Fruit fly (Drosophila melanogaster) whole organism, embryonic: Measurements from ENCODE around the gene Pfdn2.

Source experiments
- Asciz ChIP-seq: fragments of 200-800 bp; sonication (Bioruptor generic); optimal IDR thresholded peaks from 2 replicates; lab custom pipeline; 2017; ENCODE audit warnings: missing biosample characterization, mild to moderate bottlenecking, missing genetic modification characterization, missing genetic modification reagents
- CG10147 ChIP-seq: fragments of 200-800 bp; sonication (Bioruptor generic); optimal IDR thresholded peaks from 2 replicates; lab custom pipeline; 2019; ENCODE audit warnings: missing biosample characterization, mild to moderate bottlenecking, missing genetic modification characterization, moderate library complexity
- CG10267 ChIP-seq: fragments of 200-800 bp; sonication (Bioruptor generic); optimal IDR thresholded peaks from 2 replicates; lab custom pipeline; 2018; ENCODE audit warnings: missing biosample characterization, mild to moderate bottlenecking, missing genetic modification characterization, moderate library complexity
- CG10543 ChIP-seq: fragments of 200-800 bp; sonication (Bioruptor generic); optimal IDR thresholded peaks from 3 replicates; lab custom pipeline; 2017; ENCODE audit warnings: missing biosample characterization, mild to moderate bottlenecking, missing genetic modification characterization, moderate library complexity
- CG11723 ChIP-seq: fragments of 200-800 bp; sonication (Bioruptor generic); optimal IDR thresholded peaks from 2 replicates; lab custom pipeline; 2017; ENCODE audit warnings: missing biosample characterization, mild to moderate bottlenecking, missing genetic modification characterization
- CG12219 ChIP-seq: fragments of 200-800 bp; sonication (Bioruptor generic); optimal IDR thresholded peaks from 3 replicates; lab custom pipeline; 2018; ENCODE audit warnings: missing biosample characterization, mild to moderate bottlenecking, missing genetic modification characterization
- CG12659 ChIP-seq: fragments of 200-800 bp; sonication (Bioruptor generic); optimal IDR thresholded peaks from 3 replicates; lab custom pipeline; 2017; ENCODE audit warnings: mild to moderate bottlenecking, missing biosample characterization, missing genetic modification reagents, missing genetic modification characterization
- CG13296 ChIP-seq: fragments of 200-800 bp; sonication (Bioruptor generic); optimal IDR thresholded peaks from 3 replicates; lab custom pipeline; 2018; ENCODE audit warnings: missing biosample characterization, mild to moderate bottlenecking, missing genetic modification characterization
- CG1602 ChIP-seq: fragments of 200-800 bp; sonication (Bioruptor generic); optimal IDR thresholded peaks from 3 replicates; lab custom pipeline; 2016; ENCODE audit warnings: missing biosample characterization, missing genetic modification characterization
- CG2129 ChIP-seq: fragments of 200-800 bp; sonication (Bioruptor generic); IDR thresholded peaks from 2 replicates; pipeline ENCODE4 v1.3.6; 2022; ENCODE audit warnings: missing biosample characterization, missing genetic modification characterization; ENCODE audit not compliant: partially characterized antibody
- CG2889 ChIP-seq: fragments of 200-800 bp; sonication (Bioruptor generic); IDR thresholded peaks from 3 replicates; pipeline ENCODE4 v1.3.6; 2022; ENCODE audit warnings: missing biosample characterization, missing genetic modification characterization
- CG3281 ChIP-seq: fragments of 200-800 bp; sonication (Bioruptor generic); optimal IDR thresholded peaks from 3 replicates; lab custom pipeline; 2017; ENCODE audit warnings: missing biosample characterization, mild to moderate bottlenecking, missing genetic modification characterization
- CG4854 ChIP-seq: fragments of 200-800 bp; sonication (Bioruptor generic); optimal IDR thresholded peaks from 2 replicates; lab custom pipeline; 2016; ENCODE audit warnings: missing biosample characterization, missing genetic modification characterization, inconsistent platforms
- CG5180 ChIP-seq: fragments of 200-800 bp; sonication (Bioruptor generic); optimal IDR thresholded peaks from 3 replicates; lab custom pipeline; 2017; ENCODE audit warnings: missing biosample characterization, missing genetic modification characterization, mild to moderate bottlenecking, moderate library complexity, missing genetic modification reagents
- CG6175 ChIP-seq: fragments of 200-800 bp; sonication (Bioruptor generic); IDR thresholded peaks from 3 replicates; pipeline ENCODE4 v1.3.6; 2022; ENCODE audit warnings: missing biosample characterization, missing genetic modification characterization
- CG6683 ChIP-seq: fragments of 200-800 bp; sonication (Bioruptor generic); optimal IDR thresholded peaks from 2 replicates; lab custom pipeline; 2017; ENCODE audit warnings: missing biosample characterization, mild to moderate bottlenecking, missing genetic modification characterization, missing genetic modification reagents
- CG6813 ChIP-seq: fragments of 200-800 bp; sonication (Bioruptor generic); optimal IDR thresholded peaks from 2 replicates; lab custom pipeline; 2017; ENCODE audit warnings: missing biosample characterization, missing genetic modification characterization, mild to moderate bottlenecking, moderate library complexity, missing genetic modification reagents
- CG8281 ChIP-seq: fragments of 200-800 bp; sonication (Bioruptor generic); optimal IDR thresholded peaks from 2 replicates; lab custom pipeline; 2018; ENCODE audit warnings: missing biosample characterization, mild to moderate bottlenecking, missing genetic modification characterization, moderate library complexity
- CG8388 ChIP-seq: fragments of 200-800 bp; sonication (Bioruptor generic); optimal IDR thresholded peaks from 2 replicates; lab custom pipeline; 2019; ENCODE audit warnings: missing biosample characterization, mild to moderate bottlenecking, missing genetic modification characterization, moderate library complexity
- CoRest ChIP-seq: fragments of 200-800 bp; sonication (Bioruptor generic); optimal IDR thresholded peaks from 3 replicates; lab custom pipeline; 2018; ENCODE audit warnings: missing biosample characterization, mild to moderate bottlenecking, missing genetic modification characterization, moderate library complexity
- D19A ChIP-seq: fragments of 200-800 bp; optimal IDR thresholded peaks from 3 replicates; lab custom pipeline; 2019; ENCODE audit warnings: missing biosample characterization, mild to moderate bottlenecking, missing genetic modification characterization, moderate library complexity
- Dbx ChIP-seq: fragments of 200-800 bp; sonication (Bioruptor generic); IDR thresholded peaks from 3 replicates; pipeline ENCODE4 v1.3.6; 2022; ENCODE audit warnings: missing biosample characterization, missing genetic modification characterization
- Deaf1 ChIP-seq: fragments of 200-800 bp; optimal IDR thresholded peaks from 3 replicates; lab custom pipeline; 2019; ENCODE audit warnings: missing biosample characterization, mild to moderate bottlenecking, missing genetic modification characterization, moderate library complexity
- H2.0 ChIP-seq: fragments of 200-800 bp; sonication (Bioruptor generic); IDR thresholded peaks from 2 replicates; pipeline ENCODE4 v1.3.6; 2022; ENCODE audit warnings: missing biosample characterization, missing genetic modification characterization
- HHEX ChIP-seq: fragments of 200-800 bp; sonication (Bioruptor generic); optimal IDR thresholded peaks from 3 replicates; lab custom pipeline; 2017; ENCODE audit warnings: missing biosample characterization, mild to moderate bottlenecking, missing genetic modification characterization, missing genetic modification reagents
- HLH4C ChIP-seq: fragments of 200-800 bp; sonication (Bioruptor generic); IDR thresholded peaks from 3 replicates; pipeline ENCODE4 v1.3.6; 2022; ENCODE audit warnings: missing biosample characterization, missing genetic modification characterization; ENCODE audit not compliant: partially characterized antibody
- MBD-R2 ChIP-seq: fragments of 200-800 bp; sonication (Bioruptor generic); IDR thresholded peaks from 2 replicates; pipeline ENCODE4 v1.3.6; 2022; ENCODE audit warnings: missing biosample characterization, missing genetic modification characterization
- Meics ChIP-seq: fragments of 200-800 bp; sonication (Bioruptor generic); optimal IDR thresholded peaks from 2 replicates; lab custom pipeline; 2017; ENCODE audit warnings: missing biosample characterization, mild to moderate bottlenecking, missing genetic modification characterization
- Myb ChIP-seq: fragments of 200-800 bp; sonication (Bioruptor generic); optimal IDR thresholded peaks from 2 replicates; lab custom pipeline; 2016; ENCODE audit warnings: missing biosample characterization, missing genetic modification characterization
- Ptx1 ChIP-seq: fragments of 200-800 bp; sonication (Bioruptor generic); IDR thresholded peaks from 2 replicates; pipeline ENCODE4 v1.3.6; 2022; ENCODE audit warnings: missing biosample characterization, missing genetic modification characterization
- Sox100B ChIP-seq: fragments of 200-800 bp; sonication (Bioruptor generic); optimal IDR thresholded peaks from 3 replicates; lab custom pipeline; 2018; ENCODE audit warnings: missing biosample characterization, mild to moderate bottlenecking, missing genetic modification characterization
- Sry-β ChIP-seq: fragments of 200-800 bp; sonication (Bioruptor generic); optimal IDR thresholded peaks from 2 replicates; lab custom pipeline; 2018; ENCODE audit warnings: missing biosample characterization, mild to moderate bottlenecking, missing genetic modification characterization, moderate library complexity
- Tbp ChIP-seq: fragments of >200 bp; optimal IDR thresholded peaks from 2 replicates; lab custom pipeline; 2018; ENCODE audit warnings: missing biosample characterization, missing genetic modification characterization
- abd-A ChIP-seq: fragments of 200-800 bp; sonication (Bioruptor generic); optimal IDR thresholded peaks from 3 replicates; lab custom pipeline; 2019; ENCODE audit warnings: missing biosample characterization, mild to moderate bottlenecking, missing genetic modification characterization, moderate library complexity
- bab2 ChIP-seq: fragments of 200-800 bp; sonication (Bioruptor generic); optimal IDR thresholded peaks from 2 replicates; lab custom pipeline; 2016; ENCODE audit warnings: missing biosample characterization, missing genetic modification characterization
- bcd ChIP-seq: fragments of 200-800 bp; sonication (Bioruptor generic); optimal IDR thresholded peaks from 2 replicates; lab custom pipeline; 2017; ENCODE audit warnings: missing biosample characterization, mild to moderate bottlenecking, missing genetic modification characterization
- chm ChIP-seq: fragments of 200-800 bp; sonication (Bioruptor generic); IDR thresholded peaks from 2 replicates; pipeline ENCODE4 v1.3.6; 2022; ENCODE audit warnings: missing biosample characterization, missing genetic modification characterization
- ci ChIP-seq: fragments of 200-800 bp; sonication (Bioruptor generic); IDR thresholded peaks from 3 replicates; pipeline ENCODE4 v1.3.6; 2022; ENCODE audit warnings: missing biosample characterization, missing genetic modification characterization
- cwo ChIP-seq: fragments of 200-800 bp; sonication (Bioruptor generic); optimal IDR thresholded peaks from 3 replicates; lab custom pipeline; 2017; ENCODE audit warnings: missing biosample characterization, missing genetic modification characterization, mild to moderate bottlenecking, moderate library complexity, missing genetic modification reagents
- emc ChIP-seq: fragments of 200-800 bp; sonication (Bioruptor generic); optimal IDR thresholded peaks from 2 replicates; lab custom pipeline; 2016; ENCODE audit warnings: missing biosample characterization, missing genetic modification characterization
- en ChIP-seq: fragments of 200-800 bp; sonication (Bioruptor generic); optimal IDR thresholded peaks from 2 replicates; lab custom pipeline; 2016; ENCODE audit warnings: missing biosample characterization, missing genetic modification characterization
- gfzf ChIP-seq: fragments of 200-800 bp; sonication (Bioruptor generic); optimal IDR thresholded peaks from 2 replicates; lab custom pipeline; 2016; ENCODE audit warnings: missing biosample characterization, mild to moderate bottlenecking, missing genetic modification characterization, moderate library complexity
- ind ChIP-seq: fragments of 200-800 bp; sonication (Bioruptor generic); optimal IDR thresholded peaks from 3 replicates; lab custom pipeline; 2016; ENCODE audit warnings: missing biosample characterization, missing genetic modification characterization
- ken ChIP-seq: fragments of 200-800 bp; sonication (Bioruptor generic); IDR thresholded peaks from 3 replicates; pipeline ENCODE4 v1.3.6; 2022; ENCODE audit warnings: missing biosample characterization, missing genetic modification characterization
- org-1 ChIP-seq: fragments of 200-800 bp; sonication (Bioruptor generic); optimal IDR thresholded peaks from 2 replicates; lab custom pipeline; 2017; ENCODE audit warnings: missing biosample characterization, missing genetic modification characterization
- seq ChIP-seq: fragments of 200-800 bp; sonication (Bioruptor generic); IDR thresholded peaks from 2 replicates; pipeline ENCODE4 v1.3.6; 2022; ENCODE audit warnings: missing biosample characterization, missing genetic modification characterization
- sr ChIP-seq: fragments of 200-800 bp; sonication (Bioruptor generic); IDR thresholded peaks from 3 replicates; pipeline ENCODE4 v1.3.6; 2022; ENCODE audit warnings: missing biosample characterization, missing genetic modification characterization
- tgo ChIP-seq: fragments of 200-800 bp; sonication (Bioruptor generic); IDR thresholded peaks from 3 replicates; pipeline ENCODE4 v1.3.6; 2022; ENCODE audit warnings: missing biosample characterization, missing genetic modification characterization
- trem ChIP-seq: fragments of 200-800 bp; optimal IDR thresholded peaks from 3 replicates; lab custom pipeline; 2019; ENCODE audit warnings: missing biosample characterization, mild to moderate bottlenecking, missing genetic modification characterization, moderate library complexity
- usp ChIP-seq: fragments of >200 bp; optimal IDR thresholded peaks from 2 replicates; lab custom pipeline; 2017; ENCODE audit warnings: missing biosample characterization, missing genetic modification characterization
- zfh2 ChIP-seq: fragments of 200-800 bp; sonication (Bioruptor generic); optimal IDR thresholded peaks from 2 replicates; lab custom pipeline; 2016; ENCODE audit warnings: missing biosample characterization, missing genetic modification characterization

The Pfdn2 gene

DNA sequence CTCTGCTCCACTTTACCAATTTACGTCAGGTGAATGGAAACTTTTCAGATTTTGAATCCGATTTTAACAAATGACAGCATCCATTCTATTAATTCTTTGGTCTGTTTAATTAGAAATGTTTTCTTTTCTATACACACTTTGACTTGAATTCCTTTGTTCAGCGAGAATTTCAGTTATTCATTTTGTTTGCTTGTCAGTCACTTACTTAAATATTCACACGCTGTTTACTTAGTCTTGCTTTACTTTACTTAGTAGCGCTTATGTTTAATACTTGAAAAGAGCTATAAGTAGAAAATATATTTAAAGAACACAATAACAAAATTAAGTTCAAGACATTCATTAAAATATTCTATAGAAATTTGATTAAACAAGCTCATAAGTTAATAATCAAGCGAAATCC, 33.2 kb upstream of the Pfdn2 start, which contains the start of gene CG32073:
CG32073 (minus strand) TSS at position 151 of the 400 bp plus-strand sequence.
- TF ChIP-seq CoRest (tag; lab: Kevin White, UChicago), result no peak
- no peak for TF ChIP-seq Ptx1
- TF ChIP-seq ken (GFP tag; lab: Robert Waterston, UW), result no peak
- peak; percentile 66 for TF ChIP-seq Sox100B (GFP tag; lab: Kevin White, UChicago)
- no peak for TF ChIP-seq CG8281 (tag; lab: Kevin White, UChicago)
- TF ChIP-seq seq (GFP tag; lab: Robert Waterston, UW), result no peak
- TF ChIP-seq org-1 (GFP tag; lab: Kevin White, UChicago), result peak; percentile 1
- no peak for TF ChIP-seq trem (tag; lab: Kevin White, UChicago)
- no peak for TF ChIP-seq CG11723 (GFP tag; lab: Kevin White, UChicago)
- no peak for TF ChIP-seq CG8388 (GFP tag; lab: Kevin White, UChicago)
- TF ChIP-seq CG6683 (GFP tag; lab: Kevin White, UChicago), result peak; percentile 40
- TF ChIP-seq CG10147 (GFP tag; lab: Kevin White, UChicago), result no peak
- TF ChIP-seq D19A (tag; lab: Kevin White, UChicago), result peak; percentile 48
- TF ChIP-seq emc (GFP tag; lab: Kevin White, UChicago), result no peak
- peak; percentile 23 for TF ChIP-seq Asciz
- TF ChIP-seq gfzf (GFP tag; lab: Kevin White, UChicago), result no peak
- TF ChIP-seq ind (GFP tag; lab: Kevin White, UChicago), result no peak
- no peak for TF ChIP-seq HLH4C (GFP tag; lab: Robert Waterston, UW)
- TF ChIP-seq HHEX (GFP tag; lab: Kevin White, UChicago), result peak; percentile 51
- TF ChIP-seq CG6813 (GFP tag; lab: Kevin White, UChicago), result peak; percentile 55
- TF ChIP-seq CG6175, result no peak
- TF ChIP-seq bcd, result no peak
- TF ChIP-seq abd-A, result no peak
- TF ChIP-seq chm, result no peak
- TF ChIP-seq Meics (GFP tag; lab: Kevin White, UChicago), result peak; percentile 17
- no peak for TF ChIP-seq CG12659 (GFP tag; lab: Kevin White, UChicago)
- TF ChIP-seq CG5180 (GFP tag; lab: Kevin White, UChicago), result peak; percentile 42
- no peak for TF ChIP-seq CG2889 (GFP tag; lab: Robert Waterston, UW)
- TF ChIP-seq MBD-R2 (GFP tag; lab: Robert Waterston, UW), result no peak
- peak; percentile 25 for TF ChIP-seq CG10267
- TF ChIP-seq ci, result no peak
- TF ChIP-seq H2.0 (GFP tag; lab: Robert Waterston, UW), result no peak
- no peak for TF ChIP-seq Tbp (GFP tag; lab: Kevin White, UChicago)
- TF ChIP-seq CG2129 (GFP tag; lab: Robert Waterston, UW), result no peak
- TF ChIP-seq Deaf1 (tag; lab: Kevin White, UChicago), result no peak
- peak; percentile 16 for TF ChIP-seq Sry-β (GFP tag; lab: Kevin White, UChicago)
- TF ChIP-seq CG13296 (GFP tag; lab: Kevin White, UChicago), result peak; percentile 55
- no peak for TF ChIP-seq CG1602
- no peak for TF ChIP-seq en (GFP tag; lab: Kevin White, UChicago)
- no peak for TF ChIP-seq bab2
- no peak for TF ChIP-seq usp (GFP tag; lab: Kevin White, UChicago)
- TF ChIP-seq CG10543 (GFP tag; lab: Kevin White, UChicago), result peak; percentile 40
- no peak for TF ChIP-seq Myb (GFP tag; lab: Kevin White, UChicago)
- TF ChIP-seq CG3281, result peak; percentile 2
- TF ChIP-seq Dbx (GFP tag; lab: Robert Waterston, UW), result peak; percentile 25; the same call in 1 of the 3 replicates
- TF ChIP-seq zfh2 (GFP tag; lab: Kevin White, UChicago), result no peak
- peak; percentile 28 for TF ChIP-seq CG4854 (GFP tag; lab: Kevin White, UChicago)
- peak; percentile 64 for TF ChIP-seq cwo (GFP tag; lab: Kevin White, UChicago)
- TF ChIP-seq CG12219 (GFP tag; lab: Kevin White, UChicago), result no peak
- no peak for TF ChIP-seq tgo (GFP tag; lab: Robert Waterston, UW)
- no peak for TF ChIP-seq sr
